Worm (Caenorhabditis elegans) whole organism, late embryonic: ENCODE results near the gene ncs-6.
A peak's percentile ranks its signal among the peaks of the same experiment; 100 is the strongest.

Experiments
- C38D4.7 ChIP-seq: fragments of 200-800 bp; sonication (Bioruptor generic); optimal IDR thresholded peaks from 2 replicates; lab custom pipeline; 2018; ENCODE audit warnings: mild to moderate bottlenecking, missing genetic modification characterization, moderate library complexity, missing compliant biosample characterization
- F13H6.1 ChIP-seq: sonication (generic microtip); optimal IDR thresholded peaks from 2 replicates; lab custom pipeline; 2016; ENCODE audit warnings: missing genetic modification characterization, missing compliant biosample characterization
- K09A11.1 ChIP-seq: sonication (generic microtip); optimal IDR thresholded peaks from 2 replicates; lab custom pipeline; 2017; ENCODE audit warnings: antibody characterized with exemption, mild to moderate bottlenecking, missing genetic modification characterization, missing compliant biosample characterization; ENCODE audit not compliant: insufficient read depth
- T23F11.4 ChIP-seq: fragments of 200-800 bp; sonication (Bioruptor generic); optimal IDR thresholded peaks from 2 replicates; lab custom pipeline; 2018; ENCODE audit warnings: mild to moderate bottlenecking, missing genetic modification characterization, missing compliant biosample characterization
- Y22D7AL.16 ChIP-seq: sonication (generic microtip); optimal IDR thresholded peaks from 2 replicates; lab custom pipeline; 2016; ENCODE audit warnings: missing genetic modification characterization, missing compliant biosample characterization
- ahr-1 ChIP-seq: sonication (generic microtip); optimal IDR thresholded peaks from 2 replicates; lab custom pipeline; 2016; ENCODE audit warnings: missing genetic modification characterization, missing compliant biosample characterization
- ama-1 ChIP-seq: fragments of 150-350 bp; optimal IDR thresholded peaks from 2 replicates; lab custom pipeline; 2014
- ceh-18 ChIP-seq: sonication (generic microtip); optimal IDR thresholded peaks from 2 replicates; lab custom pipeline; 2016; ENCODE audit warnings: missing genetic modification characterization, missing compliant biosample characterization
- ceh-19 ChIP-seq: fragments of 200-800 bp; sonication (Bioruptor generic); optimal IDR thresholded peaks from 2 replicates; lab custom pipeline; 2018; ENCODE audit warnings: mild to moderate bottlenecking, missing genetic modification characterization, missing compliant biosample characterization
- ceh-2 ChIP-seq: sonication (generic microtip); optimal IDR thresholded peaks from 2 replicates; lab custom pipeline; 2016; ENCODE audit warnings: missing genotype, missing genetic modification characterization, missing compliant biosample characterization
- ceh-24 ChIP-seq: sonication (generic microtip); optimal IDR thresholded peaks from 2 replicates; lab custom pipeline; 2016; ENCODE audit warnings: mild to moderate bottlenecking, missing genetic modification characterization, missing compliant biosample characterization
- ceh-31 ChIP-seq: sonication (generic microtip); optimal IDR thresholded peaks from 2 replicates; lab custom pipeline; 2016; ENCODE audit warnings: missing genetic modification characterization, missing compliant biosample characterization
- ceh-34 ChIP-seq: sonication (generic microtip); optimal IDR thresholded peaks from 2 replicates; lab custom pipeline; 2016; ENCODE audit warnings: mild to moderate bottlenecking, missing genetic modification characterization, missing compliant biosample characterization
- ceh-6 ChIP-seq: fragments of 200-800 bp; sonication (Bioruptor generic); optimal IDR thresholded peaks from 2 replicates; lab custom pipeline; 2018; ENCODE audit warnings: mild to moderate bottlenecking, missing genetic modification characterization, missing compliant biosample characterization
- ceh-9 ChIP-seq: sonication (generic microtip); optimal IDR thresholded peaks from 2 replicates; lab custom pipeline; 2016; ENCODE audit warnings: mild to moderate bottlenecking, missing genetic modification characterization, inconsistent platforms, missing compliant biosample characterization
- che-1 ChIP-seq: sonication (generic microtip); optimal IDR thresholded peaks from 2 replicates; lab custom pipeline; 2016; ENCODE audit warnings: mild to moderate bottlenecking, missing genetic modification characterization, missing compliant biosample characterization
- dmd-4 ChIP-seq: sonication (generic microtip); optimal IDR thresholded peaks from 2 replicates; lab custom pipeline; 2016; ENCODE audit warnings: borderline replicate concordance, missing genetic modification characterization, missing compliant biosample characterization
- dve-1 ChIP-seq: sonication (generic microtip); optimal IDR thresholded peaks from 2 replicates; lab custom pipeline; 2017; ENCODE audit warnings: antibody characterized with exemption, mild to moderate bottlenecking, missing genetic modification characterization, missing compliant biosample characterization
- elt-2 ChIP-seq: sonication (generic microtip); optimal IDR thresholded peaks from 2 replicates; lab custom pipeline; 2016; ENCODE audit warnings: missing genetic modification reagents, missing genetic modification characterization, missing compliant biosample characterization
- ets-4 ChIP-seq: sonication (generic microtip); optimal IDR thresholded peaks from 2 replicates; lab custom pipeline; 2016; ENCODE audit warnings: missing genetic modification characterization, missing compliant biosample characterization
- eyg-1 ChIP-seq: sonication (generic microtip); optimal IDR thresholded peaks from 2 replicates; lab custom pipeline; 2016; ENCODE audit warnings: missing genotype, missing genetic modification characterization, missing compliant biosample characterization
- fax-1 ChIP-seq: sonication (generic microtip); optimal IDR thresholded peaks from 2 replicates; lab custom pipeline; 2016; ENCODE audit warnings: missing genotype, missing genetic modification characterization, missing compliant biosample characterization
- fkh-10 ChIP-seq: fragments of 150-350 bp; optimal IDR thresholded peaks from 2 replicates; lab custom pipeline; 2014; ENCODE audit warnings: missing biosample characterization, missing genetic modification reagents, missing genetic modification characterization
- fkh-6 ChIP-seq: sonication (generic microtip); optimal IDR thresholded peaks from 2 replicates; lab custom pipeline; 2016; ENCODE audit warnings: missing genetic modification characterization, missing compliant biosample characterization
- gmeb-2 ChIP-seq: sonication (generic microtip); optimal IDR thresholded peaks from 2 replicates; lab custom pipeline; 2016; ENCODE audit warnings: missing genetic modification characterization, inconsistent platforms, missing compliant biosample characterization
- hlh-13 ChIP-seq: fragments of 200-800 bp; sonication (Bioruptor generic); optimal IDR thresholded peaks from 2 replicates; lab custom pipeline; 2018; ENCODE audit warnings: mild to moderate bottlenecking, missing genetic modification characterization, missing compliant biosample characterization
- hlh-30 ChIP-seq: sonication (generic microtip); optimal IDR thresholded peaks from 2 replicates; lab custom pipeline; 2017; ENCODE audit warnings: antibody characterized with exemption, missing genetic modification characterization, missing compliant biosample characterization; ENCODE audit not compliant: insufficient read depth
- hlh-8 ChIP-seq: sonication (generic microtip); optimal IDR thresholded peaks from 2 replicates; lab custom pipeline; 2016; ENCODE audit warnings: missing genotype, missing genetic modification characterization, missing compliant biosample characterization
- lim-6 ChIP-seq: sonication (generic microtip); optimal IDR thresholded peaks from 2 replicates; lab custom pipeline; 2016; ENCODE audit warnings: missing genetic modification characterization, missing compliant biosample characterization
- lin-11 ChIP-seq: fragments of 200-800 bp; sonication (Bioruptor generic); optimal IDR thresholded peaks from 2 replicates; lab custom pipeline; 2018; ENCODE audit warnings: mild to moderate bottlenecking, missing genetic modification characterization, missing compliant biosample characterization
- nfya-1 ChIP-seq: sonication (generic microtip); optimal IDR thresholded peaks from 2 replicates; lab custom pipeline; 2017; ENCODE audit warnings: missing genetic modification characterization, mild to moderate bottlenecking, missing compliant biosample characterization, antibody characterized with exemption, moderate library complexity
- nhr-11 ChIP-seq: fragments of 150-350 bp; optimal IDR thresholded peaks from 2 replicates; lab custom pipeline; 2014; ENCODE audit warnings: missing biosample characterization, missing genetic modification characterization
- odd-2 ChIP-seq: sonication (generic microtip); optimal IDR thresholded peaks from 2 replicates; lab custom pipeline; 2017; ENCODE audit warnings: antibody characterized with exemption, mild to moderate bottlenecking, missing genetic modification characterization, missing compliant biosample characterization
- pat-9 ChIP-seq: fragments of 200-800 bp; sonication (Bioruptor generic); optimal IDR thresholded peaks from 2 replicates; lab custom pipeline; 2018; ENCODE audit warnings: mild to moderate bottlenecking, missing genetic modification characterization, moderate library complexity, missing compliant biosample characterization
- pax-1 ChIP-seq: fragments of 150-350 bp; optimal IDR thresholded peaks from 2 replicates; lab custom pipeline; 2014; ENCODE audit warnings: missing biosample characterization, missing genetic modification characterization
- pha-2 ChIP-seq: sonication (generic microtip); optimal IDR thresholded peaks from 2 replicates; lab custom pipeline; 2017; ENCODE audit warnings: mild to moderate bottlenecking, missing genetic modification characterization, missing compliant biosample characterization
- pros-1 ChIP-seq: fragments of 150-350 bp; optimal IDR thresholded peaks from 2 replicates; lab custom pipeline; 2014; ENCODE audit warnings: missing biosample characterization, missing genetic modification reagents, missing genetic modification characterization
- ref-2 ChIP-seq: sonication (generic microtip); optimal IDR thresholded peaks from 2 replicates; lab custom pipeline; 2016; ENCODE audit warnings: missing genetic modification characterization, missing compliant biosample characterization
- rnt-1 ChIP-seq: sonication (generic microtip); optimal IDR thresholded peaks from 2 replicates; lab custom pipeline; 2016; ENCODE audit warnings: missing genetic modification characterization, missing compliant biosample characterization
- sdc-2 ChIP-seq: sonication (generic microtip); optimal IDR thresholded peaks from 2 replicates; lab custom pipeline; 2016; ENCODE audit warnings: missing genotype, missing genetic modification characterization, missing compliant biosample characterization
- sox-2 ChIP-seq: fragments of 200-800 bp; sonication (Bioruptor generic); IDR thresholded peaks from 2 replicates; pipeline ENCODE4 v1.3.6; 2022; ENCODE audit warnings: missing genetic modification reagents, missing genetic modification characterization, missing compliant biosample characterization
- sox-4 ChIP-seq: sonication (generic microtip); optimal IDR thresholded peaks from 2 replicates; lab custom pipeline; 2017; ENCODE audit warnings: mild to moderate bottlenecking, missing genetic modification characterization, inconsistent platforms, missing compliant biosample characterization
- tbx-2 ChIP-seq: sonication (generic microtip); optimal IDR thresholded peaks from 2 replicates; lab custom pipeline; 2016; ENCODE audit warnings: missing genetic modification characterization, missing compliant biosample characterization
- tbx-7 ChIP-seq: sonication (generic microtip); optimal IDR thresholded peaks from 2 replicates; lab custom pipeline; 2016; ENCODE audit warnings: missing genotype, missing genetic modification characterization, missing compliant biosample characterization
- ttx-3 ChIP-seq: sonication (generic microtip); optimal IDR thresholded peaks from 2 replicates; lab custom pipeline; 2016; ENCODE audit warnings: missing genetic modification reagents, missing genetic modification characterization, missing compliant biosample characterization
- unc-42 ChIP-seq: sonication (generic microtip); optimal IDR thresholded peaks from 2 replicates; lab custom pipeline; 2016; ENCODE audit warnings: missing genotype, missing genetic modification characterization, missing compliant biosample characterization
- unc-55 ChIP-seq: sonication (generic microtip); optimal IDR thresholded peaks from 2 replicates; lab custom pipeline; 2017; ENCODE audit warnings: missing biosample characterization, missing genetic modification reagents, missing genetic modification characterization
- zip-5 ChIP-seq: sonication (generic microtip); optimal IDR thresholded peaks from 2 replicates; lab custom pipeline; 2016; ENCODE audit warnings: missing genetic modification characterization, missing compliant biosample characterization
- ztf-16 ChIP-seq: sonication (generic microtip); optimal IDR thresholded peaks from 2 replicates; lab custom pipeline; 2017; ENCODE audit warnings: missing genetic modification characterization, missing compliant biosample characterization

ncs-6 gene

DNA sequence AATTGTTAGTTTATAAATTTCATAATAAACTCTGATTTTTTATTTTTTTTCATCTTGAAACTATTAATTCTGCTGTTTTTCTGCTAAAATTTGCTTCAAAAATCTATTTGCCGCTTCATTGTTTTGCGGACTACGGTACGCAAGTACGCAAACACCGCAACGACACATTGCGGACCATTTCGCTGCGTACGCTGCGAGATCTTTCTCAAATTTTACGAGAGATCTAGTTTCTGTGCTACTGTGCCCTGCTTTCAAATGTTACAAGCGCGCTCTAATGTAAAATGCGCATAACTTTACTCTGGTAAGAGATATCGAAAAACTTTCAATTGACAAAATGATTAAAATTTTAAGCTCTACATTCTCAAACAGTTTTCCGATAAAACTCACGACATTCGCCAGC is 4.8 kb downstream of the ncs-6 start:
- peak; percentile 81 for TF ChIP-seq ceh-34
- peak; percentile 27 for TF ChIP-seq unc-42 (tag; lab: Kevin White, UChicago)
- peak; percentile 41 for TF ChIP-seq ceh-18 (tag; lab: Kevin White, UChicago)
- TF ChIP-seq nfya-1 (tag; lab: Kevin White, UChicago) = peak; percentile 50
- peak; percentile 41; the same call in 1 of the 2 replicates for TF ChIP-seq sox-2 (GFP tag; lab: Robert Waterston, UW)
- peak; percentile 13 for TF ChIP-seq ceh-31 (tag; lab: Kevin White, UChicago)
- TF ChIP-seq tbx-2 = peak; percentile 18

- peak; percentile 80 for TF ChIP-seq sox-4
- peak; percentile 63 for TF ChIP-seq rnt-1 (tag; lab: Kevin White, UChicago)
- TF ChIP-seq C38D4.7 (GFP tag; lab: Kevin White, UChicago) = peak; percentile 63
- TF ChIP-seq pax-1 (tag; lab: Kevin White, UChicago) = no peak
- TF ChIP-seq dmd-4 = peak; percentile 70
- TF ChIP-seq ama-1 (lab: Kevin White, UChicago) = no peak
- TF ChIP-seq F13H6.1 (tag; lab: Kevin White, UChicago) = no peak
- TF ChIP-seq ets-4 (tag; lab: Kevin White, UChicago) = no peak
- TF ChIP-seq ttx-3 (tag; lab: Kevin White, UChicago) = peak; percentile 68
- no peak for TF ChIP-seq tbx-7 (tag; lab: Kevin White, UChicago)
- TF ChIP-seq unc-55 (GFP tag; lab: Kevin White, UChicago) = no peak
- peak; percentile 57 for TF ChIP-seq ztf-16 (tag; lab: Kevin White, UChicago)
- peak; percentile 60 for TF ChIP-seq gmeb-2 (tag; lab: Kevin White, UChicago)
- TF ChIP-seq hlh-8 (tag; lab: Kevin White, UChicago) = no peak
- peak; percentile 65 for TF ChIP-seq ref-2 (tag; lab: Kevin White, UChicago)
- TF ChIP-seq ceh-31 (tag; lab: Kevin White, UChicago) = peak; percentile 39
- peak; percentile 50 for TF ChIP-seq ceh-2 (tag; lab: Kevin White, UChicago)
- TF ChIP-seq nhr-11 (tag; lab: Kevin White, UChicago) = no peak
- TF ChIP-seq T23F11.4 (GFP tag; lab: Kevin White, UChicago) = peak; percentile 56
- TF ChIP-seq sdc-2 (tag; lab: Kevin White, UChicago) = peak; percentile 48
- peak; percentile 55 for TF ChIP-seq Y22D7AL.16
- TF ChIP-seq ceh-6 = peak; percentile 83
- TF ChIP-seq hlh-30 (tag; lab: Kevin White, UChicago) = peak; percentile 5
- TF ChIP-seq ceh-24 = no peak
- TF ChIP-seq fkh-10 (GFP tag; lab: Kevin White, UChicago) = no peak
- peak; percentile 80 for TF ChIP-seq tbx-2
- TF ChIP-seq fkh-6 (tag; lab: Kevin White, UChicago) = peak; percentile 66
- TF ChIP-seq K09A11.1 (tag; lab: Kevin White, UChicago) = peak; percentile 26
- peak; percentile 65 for TF ChIP-seq fax-1
- TF ChIP-seq hlh-13 (GFP tag; lab: Kevin White, UChicago) = peak; percentile 54
- peak; percentile 73 for TF ChIP-seq pat-9 (tag; lab: Kevin White, UChicago)
- TF ChIP-seq zip-5 (tag; lab: Kevin White, UChicago) = peak; percentile 51
- TF ChIP-seq pha-2 (tag; lab: Kevin White, UChicago) = peak; percentile 77
- TF ChIP-seq che-1 = peak; percentile 74
- peak; percentile 79 for TF ChIP-seq lin-11 (tag; lab: Kevin White, UChicago)
- TF ChIP-seq elt-2 (tag; lab: Kevin White, UChicago) = peak; percentile 84
- TF ChIP-seq ceh-9 (tag; lab: Kevin White, UChicago) = peak; percentile 6
- peak; percentile 77 for TF ChIP-seq ceh-19 (GFP tag; lab: Kevin White, UChicago)
- no peak for TF ChIP-seq lim-6 (tag; lab: Kevin White, UChicago)
- peak; percentile 49 for TF ChIP-seq eyg-1 (tag; lab: Kevin White, UChicago)
- no peak for TF ChIP-seq pros-1 (tag; lab: Kevin White, UChicago)
- TF ChIP-seq dve-1 (tag; lab: Kevin White, UChicago) = peak; percentile 12
- no peak for TF ChIP-seq odd-2 (tag; lab: Kevin White, UChicago)
- TF ChIP-seq ahr-1 (tag; lab: Kevin White, UChicago) = peak; percentile 46
Observed at ce11 chrII:3520988-3521850, 7.1 kb downstream of the ncs-6 start, which contains the start of gene W09G10.9. Gene W09G10.9 (plus strand): TSS chrII:3521800.
